Fruit fly (Drosophila melanogaster): ENCODE results near the gene Plp.

DNA sequence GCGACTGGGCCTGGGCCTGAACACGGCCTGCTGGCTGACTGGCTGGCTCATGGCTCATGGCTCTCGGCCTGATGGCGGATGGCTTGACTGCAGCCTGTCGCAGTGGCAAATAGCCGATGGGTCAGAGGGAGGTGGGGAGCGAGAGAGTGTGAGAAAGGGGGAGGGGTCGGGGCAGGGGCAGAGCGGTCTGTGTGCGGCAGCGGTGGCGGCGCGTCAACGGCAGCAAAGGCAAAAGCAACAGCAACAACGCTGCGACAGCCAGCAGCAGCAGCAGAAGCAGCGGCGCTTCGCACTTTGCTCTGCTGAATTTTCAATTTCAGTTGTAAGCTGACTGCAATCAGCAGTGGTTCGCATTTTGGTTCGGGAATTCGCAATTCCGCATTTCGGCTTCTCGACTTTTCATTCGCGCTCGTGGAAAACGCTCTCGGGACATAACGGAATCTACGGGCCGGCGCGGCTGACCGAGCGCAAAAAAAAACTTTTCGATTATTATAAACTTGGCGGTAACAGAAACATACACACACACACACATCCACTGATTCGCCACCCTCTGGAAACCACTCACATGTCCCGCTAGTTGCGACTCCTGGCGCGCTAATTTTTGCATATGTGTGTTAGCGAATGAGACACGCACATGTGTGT is 11.2 kb upstream of the Plp start, which contains the start of gene CG45071:
- TF ChIP-seq Mad (GFP tag; optimal IDR thresholded peaks at IDR 0.05) = no peak
- TF ChIP-seq Blimp-1 (GFP tag; optimal IDR thresholded peaks at IDR 0.05) = no peak
- no peak for TF ChIP-seq pita (GFP tag; optimal IDR thresholded peaks at IDR 0.05)
- no peak for TF ChIP-seq prd (optimal IDR thresholded peaks at IDR 0.05)
- no peak for TF ChIP-seq prd (GFP tag; IDR thresholded peaks at IDR 0.05)
- no peak for TF ChIP-seq tin (GFP tag; optimal IDR thresholded peaks at IDR 0.05)
- no peak for TF ChIP-seq CG7963 (GFP tag; IDR thresholded peaks at IDR 0.05; ENCODE audit: partially characterized antibody)
- TF ChIP-seq Lpt (GFP tag; optimal IDR thresholded peaks at IDR 0.05) = no peak
- TF ChIP-seq dmrt99B (tag; optimal IDR thresholded peaks at IDR 0.05) = no peak
- TF ChIP-seq sisA (GFP tag; IDR thresholded peaks at IDR 0.05) = no peak
- no peak for TF ChIP-seq ham (GFP tag; IDR thresholded peaks at IDR 0.05)
- no peak for TF ChIP-seq psq (GFP tag; optimal IDR thresholded peaks at IDR 0.05)
- no peak for TF ChIP-seq pan (optimal IDR thresholded peaks at IDR 0.05)
- no peak for TF ChIP-seq pan (GFP tag; optimal IDR thresholded peaks at IDR 0.05 in 1 of 2, IDR thresholded peaks at IDR 0.05 in 1 of 2)

Data from whole organism, embryonic.